Worm (Caenorhabditis elegans) whole organism, L4 larva: ENCODE measurements around the gene T21B6.3.

ENCODE experiments used
- F26F4.8 ChIP-seq: fragments of 200-800 bp; sonication (Bioruptor generic); conservative IDR thresholded peaks from 2 replicates; pipeline ENCODE4 v1.3.6; 2022; ENCODE audit warnings: missing genetic modification characterization, missing compliant biosample characterization
- ceh-82 ChIP-seq: sonication (generic microtip); optimal IDR thresholded peaks from 2 replicates; lab custom pipeline; 2017; ENCODE audit warnings: missing biosample characterization, missing genetic modification characterization
- dmd-6 ChIP-seq: fragments of 200-800 bp; sonication (Bioruptor generic); IDR thresholded peaks from 2 replicates; pipeline ENCODE4 v1.3.6; 2022; ENCODE audit warnings: missing genetic modification reagents, missing genetic modification characterization, missing compliant biosample characterization
- lin-13 ChIP-seq: fragments of 150-350 bp; optimal IDR thresholded peaks from 2 replicates; lab custom pipeline; 2014; ENCODE audit warnings: missing biosample characterization, missing genetic modification reagents, missing genetic modification characterization
- lsy-2 ChIP-seq, 2 experiments: fragments of 150-350 bp in 1 of 2; sonication (generic microtip) in 1 of 2; optimal IDR thresholded peaks; 2 replicates each; lab custom pipeline; 2014 to 2017; ENCODE audit warnings: missing biosample characterization in 2 of 2, missing genetic modification characterization in 2 of 2
- skn-1 ChIP-seq: fragments of 150-350 bp; optimal IDR thresholded peaks from 2 replicates; lab custom pipeline; 2014; ENCODE audit warnings: missing biosample characterization, missing genetic modification characterization

DNA sequence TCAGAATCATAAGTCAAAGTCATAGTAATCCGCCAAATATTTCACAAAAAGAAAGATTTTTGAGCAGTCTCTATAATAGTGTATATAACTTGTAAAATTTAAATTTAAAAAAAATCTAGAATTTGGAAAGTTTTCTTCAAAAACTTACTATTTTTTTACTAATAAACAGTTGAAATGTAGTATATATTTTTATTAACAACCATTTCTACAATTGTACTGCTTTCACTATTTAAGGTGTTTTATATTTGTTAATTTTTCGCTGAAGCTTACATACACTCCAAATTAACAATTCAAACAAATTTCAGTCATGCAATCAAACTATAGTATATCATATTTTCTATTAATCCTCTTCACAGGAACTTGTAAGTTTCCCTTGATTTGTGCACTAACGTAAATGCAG is 17.5 kb upstream of the T21B6.3 start, which contains the start of gene lge-1:
- TF ChIP-seq lsy-2 (tag; optimal IDR thresholded peaks at IDR 0.05; lab: Kevin White, UChicago), result no peak
- no peak for TF ChIP-seq skn-1 (tag; lab: Kevin White, UChicago)
- no peak for TF ChIP-seq F26F4.8
- TF ChIP-seq ceh-82 (tag; lab: Kevin White, UChicago), result no peak
- no peak for TF ChIP-seq lin-13 (GFP tag; lab: Kevin White, UChicago)
- no peak for TF ChIP-seq dmd-6 (GFP tag; lab: Robert Waterston, UW)
